Fruit fly (Drosophila melanogaster): ENCODE results near the gene CG6225.

Gene CG6225

dm6 chr3R:12691422-12692101 lies 37.2 kb downstream of the CG6225 start, which contains the start of gene Arp1:
Gene Arp1, plus strand, starts transcription at chr3R:12691743.
- TF ChIP-seq psq (optimal IDR thresholded peaks at IDR 0.05) (no peak), pan (optimal IDR thresholded peaks at IDR 0.05) (no peak), usp (GFP tag; optimal IDR thresholded peaks at IDR 0.05) (no peak), EcR (GFP tag; optimal IDR thresholded peaks at IDR 0.05) (no peak)

dm6 chr3R:12692497-12692896 lies 38.1 kb downstream of the CG6225 start, which contains the start of gene CG31347:
Gene CG31347, minus strand, starts transcription at chr3R:12692597.
- no peak for TF ChIP-seq EcR (GFP tag; optimal IDR thresholded peaks at IDR 0.05)
- no peak for TF ChIP-seq Dll (optimal IDR thresholded peaks at IDR 0.05)

dm6 chr3R:12694742-12695141 lies 40.4 kb downstream of the CG6225 start, which contains the start of the genes CG14391 and NijC:
Gene CG14391, minus strand, starts transcription at chr3R:12694842.
Gene NijC, plus strand, starts transcription at chr3R:12695129.
- TF ChIP-seq pan (optimal IDR thresholded peaks at IDR 0.05), result no peak
- TF ChIP-seq usp (GFP tag; optimal IDR thresholded peaks at IDR 0.05), result no peak
- no peak for TF ChIP-seq Dll (optimal IDR thresholded peaks at IDR 0.05)
- no peak for TF ChIP-seq EcR (GFP tag; optimal IDR thresholded peaks at IDR 0.05)
- TF ChIP-seq CG8478 (optimal IDR thresholded peaks at IDR 0.05), result no peak
- no peak for TF ChIP-seq psq (optimal IDR thresholded peaks at IDR 0.05)

dm6 chr3R:12697022-12697421 lies 42.6 kb downstream of the CG6225 start, which contains the start of gene Past1:
Gene Past1, plus strand, starts transcription at chr3R:12697322.
- TF ChIP-seq EcR (GFP tag; optimal IDR thresholded peaks at IDR 0.05) (no peak), CG8478 (optimal IDR thresholded peaks at IDR 0.05) (no peak), usp (GFP tag; optimal IDR thresholded peaks at IDR 0.05) (no peak), pan (optimal IDR thresholded peaks at IDR 0.05) (no peak), Dll (optimal IDR thresholded peaks at IDR 0.05) (no peak), psq (optimal IDR thresholded peaks at IDR 0.05) (no peak)

- no peak for TF ChIP-seq usp (GFP tag; optimal IDR thresholded peaks at IDR 0.05)
- no peak for TF ChIP-seq psq (optimal IDR thresholded peaks at IDR 0.05)
- no peak for TF ChIP-seq CG8478 (optimal IDR thresholded peaks at IDR 0.05)
- no peak for TF ChIP-seq Dll (optimal IDR thresholded peaks at IDR 0.05)
- no peak for TF ChIP-seq pan (optimal IDR thresholded peaks at IDR 0.05)
- no peak for TF ChIP-seq EcR (GFP tag; optimal IDR thresholded peaks at IDR 0.05)
These were observed 43.2 kb downstream of the CG6225 start for dm6 chr3R:12697571-12698039.

dm6 chr3R:12698363-12698762 lies 44.0 kb downstream of the CG6225 start:
- TF ChIP-seq usp (GFP tag; optimal IDR thresholded peaks at IDR 0.05) (no peak), EcR (GFP tag; optimal IDR thresholded peaks at IDR 0.05) (no peak), Dll (optimal IDR thresholded peaks at IDR 0.05) (no peak), psq (optimal IDR thresholded peaks at IDR 0.05) (no peak), CG8478 (optimal IDR thresholded peaks at IDR 0.05) (no peak), pan (optimal IDR thresholded peaks at IDR 0.05) (no peak)

- no peak for TF ChIP-seq CG8478 (optimal IDR thresholded peaks at IDR 0.05)
- no peak for TF ChIP-seq psq (optimal IDR thresholded peaks at IDR 0.05)
- TF ChIP-seq Dll (optimal IDR thresholded peaks at IDR 0.05), result no peak
- no peak for TF ChIP-seq usp (GFP tag; optimal IDR thresholded peaks at IDR 0.05)
- TF ChIP-seq pan (optimal IDR thresholded peaks at IDR 0.05), result no peak
These were observed 45.4 kb downstream of the CG6225 start for dm6 chr3R:12699620-12700378.

dm6 chr3R:12700454-12700853 lies 46.1 kb downstream of the CG6225 start:
- no peak for TF ChIP-seq Dll (optimal IDR thresholded peaks at IDR 0.05)
- no peak for TF ChIP-seq CG8478 (optimal IDR thresholded peaks at IDR 0.05)
- TF ChIP-seq EcR (GFP tag; optimal IDR thresholded peaks at IDR 0.05), result no peak
- TF ChIP-seq psq (optimal IDR thresholded peaks at IDR 0.05), result no peak
- no peak for TF ChIP-seq usp (GFP tag; optimal IDR thresholded peaks at IDR 0.05)
- no peak for TF ChIP-seq pan (optimal IDR thresholded peaks at IDR 0.05)

dm6 chr3R:12701257-12701656 lies 46.9 kb downstream of the CG6225 start:
- TF ChIP-seq Dll (optimal IDR thresholded peaks at IDR 0.05) (no peak), usp (GFP tag; optimal IDR thresholded peaks at IDR 0.05) (no peak)

- TF ChIP-seq EcR (GFP tag; optimal IDR thresholded peaks at IDR 0.05) (no peak), Dll (optimal IDR thresholded peaks at IDR 0.05) (no peak), pan (optimal IDR thresholded peaks at IDR 0.05) (no peak), psq (optimal IDR thresholded peaks at IDR 0.05) (no peak), CG8478 (optimal IDR thresholded peaks at IDR 0.05) (no peak), usp (GFP tag; optimal IDR thresholded peaks at IDR 0.05) (no peak)
These were observed 47.7 kb downstream of the CG6225 start for dm6 chr3R:12701994-12702494.

- TF ChIP-seq EcR (GFP tag; optimal IDR thresholded peaks at IDR 0.05), result no peak
- TF ChIP-seq usp (GFP tag; optimal IDR thresholded peaks at IDR 0.05), result no peak
- TF ChIP-seq Dll (optimal IDR thresholded peaks at IDR 0.05), result no peak
- TF ChIP-seq pan (optimal IDR thresholded peaks at IDR 0.05), result no peak
- TF ChIP-seq psq (optimal IDR thresholded peaks at IDR 0.05), result no peak
These were observed 50.5 kb downstream of the CG6225 start, which contains the start of gene CG12279 for dm6 chr3R:12704861-12705260. Gene CG12279, plus strand, starts transcription at chr3R:12705094.

All from whole organism.